Fruit fly (Drosophila melanogaster) whole organism, embryonic: Measurements from ENCODE around the gene Gs2.

ENCODE experiments used
- Aef1 ChIP-seq: fragments of 200-800 bp; sonication (Bioruptor generic); IDR thresholded peaks from 3 replicates; pipeline ENCODE4 v1.3.6; 2022; ENCODE audit warnings: missing biosample characterization, missing genetic modification characterization
- B-H2 ChIP-seq: fragments of 200-800 bp; sonication (Bioruptor generic); optimal IDR thresholded peaks from 2 replicates; lab custom pipeline; 2018; ENCODE audit warnings: missing biosample characterization, mild to moderate bottlenecking, missing genetic modification characterization
- BtbVII ChIP-seq: fragments of 200-800 bp; sonication (Bioruptor generic); optimal IDR thresholded peaks from 3 replicates; lab custom pipeline; 2017; ENCODE audit warnings: missing biosample characterization, mild to moderate bottlenecking, missing genetic modification characterization
- CG10209 ChIP-seq: fragments of 200-800 bp; sonication (Bioruptor generic); optimal IDR thresholded peaks from 3 replicates; lab custom pipeline; 2017; ENCODE audit warnings: missing biosample characterization, mild to moderate bottlenecking, missing genetic modification characterization, missing genetic modification reagents
- CG10959 ChIP-seq: fragments of 200-800 bp; sonication (Bioruptor generic); IDR thresholded peaks from 2 replicates; pipeline ENCODE4 v1.3.6; 2022; ENCODE audit warnings: missing biosample characterization, missing genetic modification characterization
- CG11085 ChIP-seq: fragments of 200-800 bp; sonication (Bioruptor generic); IDR thresholded peaks from 2 replicates; pipeline ENCODE4 v1.3.6; 2022; ENCODE audit warnings: missing biosample characterization, missing genetic modification characterization
- CG17385 ChIP-seq: fragments of 200-800 bp; sonication (Bioruptor generic); optimal IDR thresholded peaks from 3 replicates; lab custom pipeline; 2018; ENCODE audit warnings: missing biosample characterization, mild to moderate bottlenecking, missing genetic modification characterization
- CG18599 ChIP-seq: fragments of 200-800 bp; sonication (Bioruptor generic); optimal IDR thresholded peaks from 3 replicates; lab custom pipeline; 2017; ENCODE audit warnings: missing biosample characterization, missing genetic modification characterization, mild to moderate bottlenecking, moderate library complexity, missing genetic modification reagents
- CG2120 ChIP-seq: fragments of 200-800 bp; sonication (Bioruptor generic); optimal IDR thresholded peaks from 3 replicates; lab custom pipeline; 2016; ENCODE audit warnings: missing biosample characterization, missing genetic modification characterization
- CG2712 ChIP-seq: fragments of 200-800 bp; optimal IDR thresholded peaks from 3 replicates; lab custom pipeline; 2019; ENCODE audit warnings: missing biosample characterization, mild to moderate bottlenecking, missing genetic modification characterization, moderate library complexity
- CG2889 ChIP-seq: fragments of 200-800 bp; sonication (Bioruptor generic); IDR thresholded peaks from 3 replicates; pipeline ENCODE4 v1.3.6; 2022; ENCODE audit warnings: missing biosample characterization, missing genetic modification characterization
- CG31388 ChIP-seq: fragments of 200-800 bp; sonication (Bioruptor generic); optimal IDR thresholded peaks from 2 replicates; lab custom pipeline; 2016; ENCODE audit warnings: missing biosample characterization, missing genetic modification characterization
- CG32532 ChIP-seq: fragments of 200-800 bp; sonication (Bioruptor generic); IDR thresholded peaks from 2 replicates; pipeline ENCODE4 v1.3.6; 2022; ENCODE audit warnings: missing biosample characterization, missing genetic modification characterization
- CG34422 ChIP-seq: fragments of 200-800 bp; sonication (Bioruptor generic); IDR thresholded peaks from 3 replicates; pipeline ENCODE4 v1.3.6; 2022; ENCODE audit warnings: missing biosample characterization, missing genetic modification characterization
- CG4360 ChIP-seq: fragments of 200-800 bp; sonication (Bioruptor generic); IDR thresholded peaks from 2 replicates; pipeline ENCODE4 v1.3.6; 2022; ENCODE audit warnings: missing biosample characterization, missing genetic modification characterization
- CG4854 ChIP-seq: fragments of 200-800 bp; sonication (Bioruptor generic); optimal IDR thresholded peaks from 2 replicates; lab custom pipeline; 2016; ENCODE audit warnings: missing biosample characterization, missing genetic modification characterization, inconsistent platforms
- CG6272 ChIP-seq: fragments of 200-800 bp; sonication (Bioruptor generic); IDR thresholded peaks from 2 replicates; pipeline ENCODE4 v1.3.6; 2022; ENCODE audit warnings: missing biosample characterization, missing genetic modification characterization
- CG7357 ChIP-seq: fragments of 200-800 bp; sonication (Bioruptor generic); IDR thresholded peaks from 3 replicates; pipeline ENCODE4 v1.3.6; 2022; ENCODE audit warnings: missing biosample characterization, missing genetic modification characterization
- CG8478 ChIP-seq: fragments of >200 bp; optimal IDR thresholded peaks from 2 replicates; lab custom pipeline; 2018
- Camta ChIP-seq: fragments of 200-800 bp; sonication (Bioruptor generic); optimal IDR thresholded peaks from 2 replicates; lab custom pipeline; 2016; ENCODE audit warnings: missing biosample characterization, missing genetic modification characterization
- Dfd ChIP-seq, 2 experiments: fragments of >200 bp; optimal IDR thresholded peaks; 2 replicates each; lab custom pipeline; 2017; ENCODE audit warnings: missing biosample characterization in 2 of 2, missing genetic modification characterization in 2 of 2
- Dp ChIP-seq: fragments of 200-800 bp; sonication (Bioruptor generic); optimal IDR thresholded peaks from 2 replicates; lab custom pipeline; 2018; ENCODE audit warnings: missing biosample characterization, mild to moderate bottlenecking, missing genetic modification characterization, moderate library complexity
- Hmx ChIP-seq: fragments of 200-800 bp; sonication (Bioruptor generic); optimal IDR thresholded peaks from 2 replicates; lab custom pipeline; 2016; ENCODE audit warnings: missing biosample characterization, missing genetic modification characterization
- Lhr ChIP-seq: fragments of 200-800 bp; sonication (Bioruptor generic); optimal IDR thresholded peaks from 3 replicates; lab custom pipeline; 2017; ENCODE audit warnings: mild to moderate bottlenecking, missing biosample characterization, missing genetic modification reagents, missing genetic modification characterization
- Mes4 ChIP-seq: fragments of 200-800 bp; sonication (Bioruptor generic); optimal IDR thresholded peaks from 2 replicates; lab custom pipeline; 2016; ENCODE audit warnings: missing biosample characterization, missing genetic modification characterization
- NC2α ChIP-seq: fragments of 200-800 bp; sonication (Bioruptor generic); optimal IDR thresholded peaks from 2 replicates; lab custom pipeline; 2016; ENCODE audit warnings: missing biosample characterization, missing genetic modification characterization
- Oaz ChIP-seq: fragments of 200-800 bp; sonication (Bioruptor generic); IDR thresholded peaks from 2 replicates; pipeline ENCODE4 v1.3.6; 2022; ENCODE audit warnings: missing biosample characterization, missing genetic modification characterization
- Rfx ChIP-seq: fragments of 200-800 bp; sonication (Bioruptor generic); IDR thresholded peaks from 2 replicates; pipeline ENCODE4 v1.3.6; 2022; ENCODE audit warnings: missing biosample characterization, missing genetic modification characterization
- Side ChIP-seq: fragments of 200-800 bp; sonication (Bioruptor generic); optimal IDR thresholded peaks from 2 replicates; lab custom pipeline; 2016; ENCODE audit warnings: missing biosample characterization, missing genetic modification characterization
- Stat92E ChIP-seq, 3 experiments: fragments of >200 bp in 2 of 3; fragments of 200-800 bp in 1 of 3; sonication (Bioruptor generic) in 1 of 3; optimal IDR thresholded peaks; 2 replicates each; lab custom pipeline; 2017 to 2019; ENCODE audit warnings: missing biosample characterization in 3 of 3, missing genetic modification characterization in 3 of 3, mild to moderate bottlenecking in 1 of 3, moderate library complexity in 1 of 3
- aop ChIP-seq: fragments of 200-800 bp; sonication (Bioruptor generic); IDR thresholded peaks from 2 replicates; pipeline ENCODE4 v1.3.6; 2022; ENCODE audit warnings: missing biosample characterization, missing genetic modification characterization
- bab2 ChIP-seq: fragments of 200-800 bp; sonication (Bioruptor generic); optimal IDR thresholded peaks from 2 replicates; lab custom pipeline; 2016; ENCODE audit warnings: missing biosample characterization, missing genetic modification characterization
- crol ChIP-seq: fragments of 200-800 bp; sonication (Bioruptor generic); IDR thresholded peaks from 2 replicates; pipeline ENCODE4 v1.3.6; 2022; ENCODE audit warnings: missing biosample characterization, missing genetic modification characterization
- dan ChIP-seq: fragments of 200-800 bp; sonication (Bioruptor generic); IDR thresholded peaks from 2 replicates; pipeline ENCODE4 v1.3.6; 2022; ENCODE audit warnings: missing biosample characterization, missing genetic modification characterization
- dm ChIP-seq: fragments of 200-800 bp; sonication (Bioruptor generic); optimal IDR thresholded peaks from 3 replicates; lab custom pipeline; 2016; ENCODE audit warnings: missing biosample characterization, missing genetic modification characterization
- dmrt99B ChIP-seq: fragments of 200-800 bp; sonication (Bioruptor generic); optimal IDR thresholded peaks from 2 replicates; lab custom pipeline; 2018; ENCODE audit warnings: missing biosample characterization, mild to moderate bottlenecking, missing genetic modification characterization, moderate library complexity
- fd3F ChIP-seq: fragments of 200-800 bp; sonication (Bioruptor generic); optimal IDR thresholded peaks from 2 replicates; lab custom pipeline; 2018; ENCODE audit warnings: missing biosample characterization, mild to moderate bottlenecking, missing genetic modification characterization, moderate library complexity
- fru ChIP-seq: fragments of >200 bp; optimal IDR thresholded peaks from 2 replicates; lab custom pipeline; 2017
- inv ChIP-seq: fragments of 200-800 bp; sonication (Bioruptor generic); IDR thresholded peaks from 2 replicates; pipeline ENCODE4 v1.3.6; 2022; ENCODE audit warnings: missing biosample characterization, missing genetic modification characterization; ENCODE audit not compliant: partially characterized antibody
- kni ChIP-seq: fragments of 200-800 bp; sonication (Bioruptor generic); optimal IDR thresholded peaks from 3 replicates; lab custom pipeline; 2017; ENCODE audit warnings: mild to moderate bottlenecking, missing biosample characterization, missing genetic modification reagents, missing genetic modification characterization
- oc ChIP-seq: fragments of 200-800 bp; sonication (Bioruptor generic); optimal IDR thresholded peaks from 2 replicates; lab custom pipeline; 2018; ENCODE audit warnings: missing biosample characterization, mild to moderate bottlenecking, missing genetic modification characterization, moderate library complexity
- sens ChIP-seq: fragments of 200-800 bp; sonication (Bioruptor generic); peaks from one replicate; lab custom pipeline; 2016; ENCODE audit warnings: missing biosample characterization, missing genetic modification characterization
- shn ChIP-seq: fragments of 200-800 bp; sonication (Bioruptor generic); optimal IDR thresholded peaks from 3 replicates; lab custom pipeline; 2016; ENCODE audit warnings: missing biosample characterization, missing genetic modification characterization
- sna ChIP-seq: fragments of 200-800 bp; sonication (Bioruptor generic); IDR thresholded peaks from 2 replicates; pipeline ENCODE4 v1.3.6; 2022; ENCODE audit warnings: missing biosample characterization, missing genetic modification characterization; ENCODE audit not compliant: partially characterized antibody
- ssp ChIP-seq: fragments of 200-800 bp; sonication (Bioruptor generic); IDR thresholded peaks from 2 replicates; pipeline ENCODE4 v1.3.6; 2022; ENCODE audit warnings: missing biosample characterization, missing genetic modification characterization
- tgo ChIP-seq: fragments of 200-800 bp; sonication (Bioruptor generic); IDR thresholded peaks from 3 replicates; pipeline ENCODE4 v1.3.6; 2022; ENCODE audit warnings: missing biosample characterization, missing genetic modification characterization
- tll ChIP-seq, 2 experiments: fragments of 200-800 bp in 1 of 2; fragments of >200 bp in 1 of 2; sonication (Bioruptor generic) in 1 of 2; optimal IDR thresholded peaks; 2 replicates each; lab custom pipeline; 2017 to 2019; ENCODE audit warnings: missing biosample characterization in 2 of 2, missing genetic modification characterization in 2 of 2, mild to moderate bottlenecking in 1 of 2, moderate library complexity in 1 of 2
- vnd ChIP-seq: fragments of 200-800 bp; sonication (Bioruptor generic); IDR thresholded peaks from 3 replicates; pipeline ENCODE4 v1.3.6; 2022; ENCODE audit warnings: missing biosample characterization, missing genetic modification characterization; ENCODE audit not compliant: partially characterized antibody

Gene Gs2

DNA sequence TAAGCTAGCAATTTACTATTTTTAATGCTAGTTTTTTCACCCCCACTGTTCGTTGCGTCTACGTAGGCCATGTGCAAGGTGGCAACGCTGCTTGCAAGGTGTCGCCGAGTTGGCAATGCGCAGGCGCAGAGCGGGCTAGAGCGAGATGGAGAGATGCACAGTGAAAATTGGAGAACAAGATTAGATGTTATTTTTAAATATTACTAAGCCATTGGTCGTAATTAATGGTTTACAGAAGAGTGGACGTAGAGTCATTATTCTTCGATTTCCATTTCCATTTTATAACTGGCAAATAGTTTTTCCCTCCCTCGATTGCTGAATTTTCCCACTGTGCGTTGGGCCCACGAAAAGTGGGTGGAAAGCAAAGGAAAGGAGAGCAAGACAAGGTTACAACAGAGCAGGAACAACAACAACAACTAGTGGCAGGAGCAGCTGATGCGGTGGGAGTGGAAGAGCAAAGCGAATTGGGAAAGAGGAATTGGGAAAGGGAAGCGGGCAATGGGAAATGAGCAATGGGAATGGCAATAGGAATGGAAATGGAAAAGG lies 30.3 kb downstream of the Gs2 start (continued):
- TF ChIP-seq dmrt99B (tag; lab: Kevin White, UChicago) (peak; percentile 89), inv (GFP tag; lab: Robert Waterston, UW) (no peak), fd3F (GFP tag; lab: Kevin White, UChicago) (peak; percentile 47), CG18599 (GFP tag; lab: Kevin White, UChicago) (peak; percentile 93), bab2 (GFP tag; lab: Kevin White, UChicago) (peak; percentile 85), CG2120 (GFP tag; lab: Kevin White, UChicago) (peak; percentile 82), dm (GFP tag; lab: Kevin White, UChicago) (peak; percentile 34), kni (GFP tag; lab: Kevin White, UChicago) (no peak), sna (GFP tag; lab: Robert Waterston, UW) (no peak), Lhr (GFP tag; lab: Kevin White, UChicago) (peak; percentile 22), Stat92E (GFP tag; optimal IDR thresholded peaks at IDR 0.05; lab: Kevin White, UChicago) (no peak), ssp (GFP tag; lab: Robert Waterston, UW) (peak; percentile 57), aop (peak; percentile 36; the same call in 1 of the 2 replicates), vnd (GFP tag; lab: Robert Waterston, UW) (0 out of 3 replicates have a peak, but pooled peaks have one; percentile 17), CG31388 (GFP tag; lab: Kevin White, UChicago) (no peak), shn (GFP tag; lab: Kevin White, UChicago) (peak; percentile 51), CG8478 (lab: Kevin White, UChicago) (no peak), Oaz (GFP tag; lab: Robert Waterston, UW) (peak; percentile 57; the same call in 1 of the 2 replicates), fru (lab: Kevin White, UChicago) (no peak), oc (tag; lab: Kevin White, UChicago) (peak; percentile 66), CG2889 (GFP tag; lab: Robert Waterston, UW) (peak; percentile 73; the same call in 2 of the 3 replicates), CG32532 (GFP tag; lab: Robert Waterston, UW) (peak; percentile 81), B-H2 (GFP tag; lab: Kevin White, UChicago) (no peak), tll (GFP tag; optimal IDR thresholded peaks at IDR 0.05; lab: Kevin White, UChicago) (no peak), CG11085 (GFP tag; lab: Robert Waterston, UW) (peak; percentile 63), CG6272 (GFP tag; lab: Robert Waterston, UW) (peak; percentile 79), Camta (GFP tag; lab: Kevin White, UChicago) (peak; percentile 83), Mes4 (GFP tag; lab: Kevin White, UChicago) (peak; percentile 62), CG10209 (GFP tag; lab: Kevin White, UChicago) (peak; percentile 66), Dp (GFP tag; lab: Kevin White, UChicago) (no peak), Hmx (GFP tag; lab: Kevin White, UChicago) (no peak), CG4854 (peak; percentile 56), Side (peak; percentile 78), CG7357 (GFP tag; lab: Robert Waterston, UW) (peak; percentile 52; the same call in 1 of the 3 replicates), BtbVII (GFP tag; lab: Kevin White, UChicago) (peak; percentile 64), Rfx (GFP tag; lab: Robert Waterston, UW) (peak; percentile 84)
- TF ChIP-seq, all 482 proteins: peak for 368

DNA sequence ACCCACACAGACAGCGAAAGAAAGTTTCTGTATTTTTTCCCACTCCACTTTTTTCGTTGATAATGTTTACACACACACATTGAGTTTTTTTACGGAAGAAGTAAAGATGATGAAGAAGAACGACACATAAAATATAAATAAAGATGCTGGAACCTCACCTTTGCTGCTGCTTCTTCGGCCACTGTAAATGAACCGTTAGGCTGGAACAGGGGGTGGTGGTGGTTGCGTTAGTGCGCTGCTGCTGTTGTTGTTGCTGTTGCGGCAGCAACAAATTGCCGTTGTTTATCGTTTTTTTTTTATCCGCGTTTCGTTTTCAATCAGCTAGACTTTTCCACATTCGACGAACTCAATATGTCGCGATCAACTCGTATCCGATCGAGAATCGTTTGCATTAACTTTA lies 31.0 kb downstream of the Gs2 start:
- no peak for TF ChIP-seq ssp (GFP tag; lab: Robert Waterston, UW)
- no peak for TF ChIP-seq CG10959 (GFP tag; lab: Robert Waterston, UW)
- no peak for TF ChIP-seq dan (GFP tag; lab: Robert Waterston, UW)
- peak; percentile 3 for TF ChIP-seq CG2712 (tag; lab: Kevin White, UChicago)
- no peak for TF ChIP-seq tgo (GFP tag; lab: Robert Waterston, UW)
- no peak for TF ChIP-seq Dfd (GFP tag; optimal IDR thresholded peaks at IDR 0.05; lab: Kevin White, UChicago)
- 0 out of 3 replicates have a peak, but pooled peaks have one; percentile 16 for TF ChIP-seq Aef1 (GFP tag; lab: Robert Waterston, UW)
- no peak for TF ChIP-seq Oaz (GFP tag; lab: Robert Waterston, UW)
- TF ChIP-seq CG17385 (GFP tag; lab: Kevin White, UChicago) = peak; percentile 80
- TF ChIP-seq CG34422 (GFP tag; lab: Robert Waterston, UW) = no peak
- peak; percentile 50 for TF ChIP-seq sens (GFP tag; lab: Kevin White, UChicago)
- peak; percentile 60 for TF ChIP-seq CG4360
- TF ChIP-seq crol (GFP tag; lab: Robert Waterston, UW) = peak; percentile 72
- no peak for TF ChIP-seq NC2α (GFP tag; lab: Kevin White, UChicago)
